Worm (Caenorhabditis elegans): ENCODE data around the gene grsp-1.

ce11 chrV:19610118-19610707 lies 919 bp downstream of the grsp-1 start:
- TF ChIP-seq ztf-3 (GFP tag; optimal IDR thresholded peaks at IDR 0.05), result no peak
- TF ChIP-seq nhr-179 (tag; optimal IDR thresholded peaks at IDR 0.05), result no peak
- TF ChIP-seq dpl-1 (GFP tag; optimal IDR thresholded peaks at IDR 0.05), result no peak
- no peak for TF ChIP-seq unc-62 (GFP tag; optimal IDR thresholded peaks at IDR 0.05)
